Worm (Caenorhabditis elegans) whole organism, midembryonic: Measurements from ENCODE around the gene Y53G8AR.8.

Source experiments
- T22C8.4 ChIP-seq: fragments of 200-800 bp; sonication (Bioruptor generic); IDR thresholded peaks from 2 replicates; pipeline ENCODE4 v1.3.6; 2022; ENCODE audit warnings: missing genetic modification characterization, missing compliant biosample characterization
- cog-1 ChIP-seq: sonication (generic microtip); optimal IDR thresholded peaks from 2 replicates; lab custom pipeline; 2016; ENCODE audit warnings: missing genetic modification characterization, missing compliant biosample characterization
- flt-1 ChIP-seq: fragments of 200-800 bp; sonication (Bioruptor generic); IDR thresholded peaks from 2 replicates; pipeline ENCODE4 v1.3.6; 2022; ENCODE audit warnings: missing genetic modification characterization, missing compliant biosample characterization
- klf-2 ChIP-seq: fragments of 200-800 bp; sonication (Bioruptor generic); conservative IDR thresholded peaks from 2 replicates; pipeline ENCODE4 v1.3.6; 2022; ENCODE audit warnings: missing genetic modification reagents, missing genetic modification characterization, missing compliant biosample characterization
- med-1 ChIP-seq: sonication (generic microtip); optimal IDR thresholded peaks from 2 replicates; lab custom pipeline; 2017; ENCODE audit warnings: missing genetic modification characterization, mild to moderate bottlenecking, missing compliant biosample characterization, antibody characterized with exemption, missing genetic modification reagents; ENCODE audit not compliant: insufficient read depth
- ref-1 ChIP-seq: fragments of 200-800 bp; sonication (Bioruptor generic); conservative IDR thresholded peaks from 2 replicates; pipeline ENCODE4 v1.3.6; 2022; ENCODE audit warnings: missing genetic modification reagents, missing genetic modification characterization, missing compliant biosample characterization
- tab-1 ChIP-seq: fragments of 200-800 bp; sonication (Bioruptor generic); IDR thresholded peaks from 2 replicates; pipeline ENCODE4 v1.3.6; 2022; ENCODE audit warnings: missing genetic modification characterization, missing compliant biosample characterization
- ztf-23 ChIP-seq: fragments of 200-800 bp; sonication (Bioruptor generic); IDR thresholded peaks from 2 replicates; pipeline ENCODE4 v1.3.6; 2022; ENCODE audit warnings: missing genetic modification reagents, missing genetic modification characterization, missing compliant biosample characterization

ce11 chrIII:3312111-3312510 is 18.0 kb upstream of the Y53G8AR.8 start:
- TF ChIP-seq klf-2 (no peak), med-1 (no peak), ztf-23 (GFP tag; lab: Robert Waterston, UW) (no peak), cog-1 (tag; lab: Kevin White, UChicago) (no peak), flt-1 (GFP tag; lab: Robert Waterston, UW) (no peak), ref-1 (GFP tag; lab: Robert Waterston, UW) (no peak), T22C8.4 (no peak), tab-1 (GFP tag; lab: Robert Waterston, UW) (no peak)
